Fruit fly (Drosophila melanogaster) whole organism, prepupa: ENCODE results near the gene CG33509.

Source experiments
- Blimp-1 ChIP-seq: fragments of 200-800 bp; sonication (Bioruptor generic); optimal IDR thresholded peaks from 3 replicates; lab custom pipeline; 2017; ENCODE audit warnings: missing biosample characterization, missing genetic modification characterization, mild to moderate bottlenecking, moderate library complexity, missing genetic modification reagents
- CG10631 ChIP-seq: fragments of 200-800 bp; sonication (Bioruptor generic); optimal IDR thresholded peaks from 2 replicates; lab custom pipeline; 2016; ENCODE audit warnings: missing biosample characterization, missing genetic modification characterization
- CG10669 ChIP-seq: fragments of 200-800 bp; sonication (Bioruptor generic); optimal IDR thresholded peaks from 3 replicates; lab custom pipeline; 2018; ENCODE audit warnings: missing biosample characterization, mild to moderate bottlenecking, missing genetic modification characterization, moderate library complexity
- CG11294 ChIP-seq: fragments of 200-800 bp; sonication (Bioruptor generic); IDR thresholded peaks from 2 replicates; pipeline ENCODE4 v1.3.6; 2022; ENCODE audit warnings: missing biosample characterization, missing genetic modification characterization
- CG11762 ChIP-seq: fragments of 200-800 bp; sonication (Bioruptor generic); optimal IDR thresholded peaks from 3 replicates; lab custom pipeline; 2016; ENCODE audit warnings: missing biosample characterization, missing genetic modification characterization; ENCODE audit not compliant: insufficient read depth
- CG11902 ChIP-seq: fragments of 200-800 bp; sonication (Bioruptor generic); optimal IDR thresholded peaks from 3 replicates; lab custom pipeline; 2016; ENCODE audit warnings: missing biosample characterization, missing genetic modification characterization
- CG15336 ChIP-seq: fragments of 200-800 bp; sonication (Bioruptor generic); IDR thresholded peaks from 2 replicates; pipeline ENCODE4 v1.3.6; 2022; ENCODE audit warnings: missing biosample characterization, missing genetic modification characterization
- CG1621 ChIP-seq: fragments of 200-800 bp; sonication (Bioruptor generic); optimal IDR thresholded peaks from 3 replicates; lab custom pipeline; 2018; ENCODE audit warnings: missing biosample characterization, mild to moderate bottlenecking, missing genetic modification characterization
- CG16779 ChIP-seq: fragments of 200-800 bp; sonication (Bioruptor generic); optimal IDR thresholded peaks from 3 replicates; lab custom pipeline; 2017; ENCODE audit warnings: missing biosample characterization, mild to moderate bottlenecking, missing genetic modification characterization
- CG3032 ChIP-seq: fragments of 200-800 bp; optimal IDR thresholded peaks from 2 replicates; lab custom pipeline; 2019; ENCODE audit warnings: missing biosample characterization, mild to moderate bottlenecking, missing genetic modification characterization, moderate library complexity
- CG31627 ChIP-seq: fragments of 200-800 bp; sonication (Bioruptor generic); optimal IDR thresholded peaks from 3 replicates; lab custom pipeline; 2016; ENCODE audit warnings: missing biosample characterization, missing genetic modification characterization
- CG32006 ChIP-seq: fragments of 200-800 bp; sonication (Bioruptor generic); optimal IDR thresholded peaks from 3 replicates; lab custom pipeline; 2017; ENCODE audit warnings: missing biosample characterization, mild to moderate bottlenecking, missing genetic modification characterization
- CG34406 ChIP-seq: fragments of 200-800 bp; sonication (Bioruptor generic); optimal IDR thresholded peaks from 3 replicates; lab custom pipeline; 2016; ENCODE audit warnings: missing biosample characterization, missing genetic modification characterization
- CG3919 ChIP-seq: fragments of 200-800 bp; sonication (Bioruptor generic); optimal IDR thresholded peaks from 3 replicates; lab custom pipeline; 2016; ENCODE audit warnings: missing biosample characterization, missing genetic modification characterization
- CG4318 ChIP-seq: fragments of 200-800 bp; sonication (Bioruptor generic); optimal IDR thresholded peaks from 3 replicates; lab custom pipeline; 2017; ENCODE audit warnings: missing biosample characterization, mild to moderate bottlenecking, missing genetic modification characterization
- CG6163 ChIP-seq: fragments of 200-800 bp; sonication (Bioruptor generic); IDR thresholded peaks from 3 replicates; pipeline ENCODE4 v1.3.6; 2022; ENCODE audit warnings: missing biosample characterization, missing genetic modification characterization
- CG6276 ChIP-seq: fragments of 200-800 bp; sonication (Bioruptor generic); optimal IDR thresholded peaks from 2 replicates; lab custom pipeline; 2017; ENCODE audit warnings: missing biosample characterization, mild to moderate bottlenecking, missing genetic modification characterization
- CG6792 ChIP-seq: fragments of 200-800 bp; sonication (Bioruptor generic); optimal IDR thresholded peaks from 3 replicates; lab custom pipeline; 2016; ENCODE audit warnings: missing biosample characterization, missing genetic modification characterization
- CG6808 ChIP-seq: fragments of 200-800 bp; sonication (Bioruptor generic); optimal IDR thresholded peaks from 3 replicates; lab custom pipeline; 2017; ENCODE audit warnings: missing biosample characterization, missing genetic modification characterization, mild to moderate bottlenecking, moderate library complexity, missing genetic modification reagents
- CG6854 ChIP-seq: fragments of 200-800 bp; sonication (Bioruptor generic); optimal IDR thresholded peaks from 2 replicates; lab custom pipeline; 2017; ENCODE audit warnings: missing biosample characterization, mild to moderate bottlenecking, missing genetic modification characterization
- CG7368 ChIP-seq: fragments of 200-800 bp; sonication (Bioruptor generic); optimal IDR thresholded peaks from 3 replicates; lab custom pipeline; 2016; ENCODE audit warnings: missing biosample characterization, missing genetic modification characterization
- CG8319 ChIP-seq: fragments of 200-800 bp; sonication (Bioruptor generic); optimal IDR thresholded peaks from 3 replicates; lab custom pipeline; 2016; ENCODE audit warnings: missing biosample characterization, missing genetic modification characterization
- CG8632 ChIP-seq: fragments of 200-800 bp; sonication (Bioruptor generic); optimal IDR thresholded peaks from 3 replicates; lab custom pipeline; 2016; ENCODE audit warnings: missing biosample characterization, missing genetic modification characterization
- CG9139 ChIP-seq: fragments of 200-800 bp; sonication (Bioruptor generic); optimal IDR thresholded peaks from 3 replicates; lab custom pipeline; 2017; ENCODE audit warnings: missing biosample characterization, mild to moderate bottlenecking, missing genetic modification characterization
- Eip75B ChIP-seq: fragments of 200-800 bp; sonication (Bioruptor generic); optimal IDR thresholded peaks from 3 replicates; lab custom pipeline; 2016; ENCODE audit warnings: missing biosample characterization, missing genetic modification characterization
- Eip78C ChIP-seq: fragments of 200-800 bp; sonication (Bioruptor generic); peaks from one replicate; lab custom pipeline; 2016; ENCODE audit warnings: missing biosample characterization, missing genetic modification characterization
- Ets96B ChIP-seq: fragments of 200-800 bp; optimal IDR thresholded peaks from 2 replicates; lab custom pipeline; 2019; ENCODE audit warnings: missing biosample characterization, mild to moderate bottlenecking, missing genetic modification characterization, moderate library complexity
- Gug ChIP-seq: fragments of 200-800 bp; sonication (Bioruptor generic); IDR thresholded peaks from 2 replicates; pipeline ENCODE4 v1.3.6; 2022; ENCODE audit warnings: missing biosample characterization, missing genetic modification characterization
- Hr38 ChIP-seq: sonication (Bioruptor generic); optimal IDR thresholded peaks from 2 replicates; lab custom pipeline; 2016; ENCODE audit warnings: missing biosample characterization, missing genetic modification characterization
- Hr39 ChIP-seq: fragments of 200-800 bp; sonication (Bioruptor generic); optimal IDR thresholded peaks from 2 replicates; lab custom pipeline; 2016; ENCODE audit warnings: missing biosample characterization, missing genetic modification characterization
- Lpt ChIP-seq: fragments of 200-800 bp; sonication (Bioruptor generic); optimal IDR thresholded peaks from 3 replicates; lab custom pipeline; 2016; ENCODE audit warnings: missing biosample characterization, missing genetic modification characterization
- Sox102F ChIP-seq: fragments of 200-800 bp; sonication (Bioruptor generic); optimal IDR thresholded peaks from 2 replicates; lab custom pipeline; 2016; ENCODE audit warnings: missing biosample characterization, mild to moderate bottlenecking, missing genetic modification characterization
- Sox14 ChIP-seq: fragments of 200-800 bp; sonication (Bioruptor generic); optimal IDR thresholded peaks from 3 replicates; lab custom pipeline; 2016; ENCODE audit warnings: missing biosample characterization, missing genetic modification characterization
- achi ChIP-seq: fragments of 200-800 bp; sonication (Bioruptor generic); optimal IDR thresholded peaks from 3 replicates; lab custom pipeline; 2016; ENCODE audit warnings: missing biosample characterization, missing genetic modification characterization
- acj6 ChIP-seq: fragments of 200-800 bp; sonication (Bioruptor generic); optimal IDR thresholded peaks from 3 replicates; lab custom pipeline; 2016; ENCODE audit warnings: missing biosample characterization, missing genetic modification characterization
- cyc ChIP-seq: fragments of 200-800 bp; sonication (Bioruptor generic); optimal IDR thresholded peaks from 3 replicates; lab custom pipeline; 2016; ENCODE audit warnings: missing biosample characterization, missing genetic modification characterization
- fkh ChIP-seq: fragments of 200-800 bp; sonication (Bioruptor generic); optimal IDR thresholded peaks from 3 replicates; lab custom pipeline; 2017; ENCODE audit warnings: missing biosample characterization, mild to moderate bottlenecking, missing genetic modification characterization, moderate library complexity
- lz ChIP-seq: fragments of 200-800 bp; sonication (Bioruptor generic); optimal IDR thresholded peaks from 3 replicates; lab custom pipeline; 2016; ENCODE audit warnings: missing biosample characterization, missing genetic modification characterization
- pdm3 ChIP-seq: fragments of 200-800 bp; sonication (Bioruptor generic); optimal IDR thresholded peaks from 3 replicates; lab custom pipeline; 2016; ENCODE audit warnings: missing biosample characterization, missing genetic modification characterization
- salr ChIP-seq, 2 experiments: fragments of 200-800 bp; sonication (Bioruptor generic); optimal IDR thresholded peaks; 3 replicates each; lab custom pipeline; 2016 to 2018; ENCODE audit warnings: missing biosample characterization in 2 of 2, missing genetic modification characterization in 2 of 2, mild to moderate bottlenecking in 1 of 2
- spab ChIP-seq: fragments of 200-800 bp; sonication (Bioruptor generic); optimal IDR thresholded peaks from 2 replicates; lab custom pipeline; 2017; ENCODE audit warnings: missing biosample characterization, mild to moderate bottlenecking, missing genetic modification characterization, missing genetic modification reagents
- ss ChIP-seq, 2 experiments: fragments of 200-800 bp; sonication (Bioruptor generic); optimal IDR thresholded peaks; 2 replicates in 1 of 2; 3 replicates in 1 of 2; lab custom pipeline; 2017 to 2018; ENCODE audit warnings: mild to moderate bottlenecking in 2 of 2, missing biosample characterization in 2 of 2, missing genetic modification characterization in 2 of 2, moderate library complexity in 1 of 2
- svp ChIP-seq: fragments of 200-800 bp; sonication (Bioruptor generic); peaks from one replicate; lab custom pipeline; 2016; ENCODE audit warnings: missing biosample characterization, missing genetic modification characterization
- vri ChIP-seq: fragments of 200-800 bp; sonication (Bioruptor generic); optimal IDR thresholded peaks from 3 replicates; lab custom pipeline; 2016; ENCODE audit warnings: missing biosample characterization, mild to moderate bottlenecking, missing genetic modification characterization

CG33509 gene

DNA sequence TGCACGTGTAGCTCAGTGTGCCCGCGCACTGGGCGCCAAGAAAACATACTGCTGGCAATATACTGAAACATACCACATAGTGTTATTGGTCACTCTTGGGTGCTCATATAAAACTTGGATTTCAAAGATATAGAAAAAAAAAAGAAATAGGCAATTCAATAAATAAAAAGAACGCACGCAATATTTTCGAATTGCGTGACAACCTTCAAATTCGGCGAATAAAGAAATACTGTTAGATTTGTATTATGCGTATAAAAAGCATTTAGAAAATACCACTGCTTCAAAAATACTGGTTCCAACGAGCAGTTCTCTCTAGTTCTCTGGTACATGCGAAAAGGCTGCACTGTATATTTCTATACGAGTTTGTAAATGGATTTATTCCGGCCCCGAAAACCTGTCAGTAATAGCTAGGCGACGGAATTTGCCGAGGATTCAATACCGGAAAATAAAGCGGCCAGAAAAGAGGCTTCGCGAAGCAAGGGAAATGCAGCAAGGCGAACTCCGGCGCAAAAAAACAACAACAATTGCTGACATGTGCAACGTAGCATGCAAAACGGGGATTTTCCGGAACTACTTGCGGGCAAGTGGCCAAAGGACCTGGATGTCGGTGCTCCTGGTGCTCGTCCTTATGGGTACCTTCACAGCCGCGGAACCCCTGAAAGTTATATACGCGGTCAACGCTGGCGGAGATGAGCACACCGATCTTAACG, 16.2 kb upstream of the CG33509 start, which contains the start of gene CG9257 (continued):
- no peak for TF ChIP-seq CG11902 (GFP tag; lab: Kevin White, UChicago)
- TF ChIP-seq CG6163 (GFP tag; lab: Robert Waterston, UW) = no peak
- no peak for TF ChIP-seq salr (GFP tag; optimal IDR thresholded peaks at IDR 0.05; lab: Kevin White, UChicago)
- no peak for TF ChIP-seq CG15336 (GFP tag; lab: Robert Waterston, UW)
- TF ChIP-seq achi (GFP tag; lab: Kevin White, UChicago) = no peak
- peak; percentile 40 for TF ChIP-seq CG1621
- peak; percentile 3 for TF ChIP-seq CG10631 (GFP tag; lab: Kevin White, UChicago)
- TF ChIP-seq fkh (GFP tag; lab: Kevin White, UChicago) = no peak
- no peak for TF ChIP-seq Sox102F (GFP tag; lab: Kevin White, UChicago)
- no peak for TF ChIP-seq spab
- TF ChIP-seq Eip75B (GFP tag; lab: Kevin White, UChicago) = no peak
- TF ChIP-seq CG6276 (GFP tag; lab: Kevin White, UChicago) = no peak

DNA sequence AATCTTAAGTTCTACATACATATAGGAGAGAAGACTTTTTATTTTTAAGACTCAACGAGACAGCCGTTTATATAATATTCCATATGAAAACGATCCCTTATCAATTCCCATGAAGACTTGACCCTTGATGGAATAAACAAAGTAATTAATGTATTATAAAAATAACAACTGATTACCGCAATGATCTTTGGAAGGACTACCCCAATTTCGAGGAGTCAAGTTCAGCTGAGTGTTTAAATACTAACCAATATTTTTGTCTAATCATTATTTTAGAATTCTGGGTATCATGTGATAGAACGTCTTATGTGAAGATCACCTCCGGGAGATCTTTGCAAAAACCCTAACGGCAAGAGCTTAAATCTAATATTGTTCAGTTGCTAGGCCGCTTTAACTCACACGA, 11.5 kb upstream of the CG33509 start:
- TF ChIP-seq Sox14 (GFP tag; lab: Kevin White, UChicago) (no peak), svp (GFP tag; lab: Kevin White, UChicago) (peak; percentile 96), salr (GFP tag; optimal IDR thresholded peaks at IDR 0.05; lab: Kevin White, UChicago) (no peak), CG15336 (GFP tag; lab: Robert Waterston, UW) (no peak), CG34406 (GFP tag; lab: Kevin White, UChicago) (no peak), Eip78C (peak; percentile 17), CG11762 (no peak), Gug (GFP tag; lab: Robert Waterston, UW) (no peak), Hr38 (GFP tag; lab: Kevin White, UChicago) (no peak), fkh (GFP tag; lab: Kevin White, UChicago) (no peak), acj6 (GFP tag; lab: Kevin White, UChicago) (no peak), CG1621 (no peak), CG11902 (GFP tag; lab: Kevin White, UChicago) (no peak), CG31627 (GFP tag; lab: Kevin White, UChicago) (no peak), CG6808 (GFP tag; lab: Kevin White, UChicago) (no peak), vri (GFP tag; lab: Kevin White, UChicago) (peak; percentile 33), Sox102F (GFP tag; lab: Kevin White, UChicago) (no peak)

DNA sequence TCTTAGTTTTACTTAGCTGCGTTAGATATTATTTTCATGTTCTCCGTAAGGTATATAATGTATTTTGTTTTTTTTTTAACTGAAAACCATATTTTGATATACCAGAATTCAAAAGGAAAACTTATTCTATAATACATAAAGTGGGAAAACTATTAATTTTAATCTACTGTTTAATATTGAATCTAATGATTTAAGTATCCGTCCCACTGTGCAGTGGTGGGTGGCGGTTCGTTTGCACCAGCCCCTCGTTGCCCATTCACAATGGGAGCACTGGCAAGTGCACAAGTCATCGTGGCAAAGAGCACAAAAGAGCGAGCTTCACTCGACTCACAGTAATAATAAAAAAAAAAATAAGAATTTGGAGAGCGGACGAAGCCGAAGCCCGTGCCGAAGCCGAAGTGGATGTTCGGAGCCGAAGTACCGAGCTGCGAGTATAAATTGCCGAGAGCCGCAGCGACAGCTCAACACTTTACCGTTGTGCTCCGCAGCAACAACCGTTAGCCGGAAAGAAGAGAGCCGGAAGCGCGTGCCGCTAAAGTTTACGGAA, 10.2 kb upstream of the CG33509 start, which contains the start of gene CG34136:
TSS of gene CG34136 (plus strand) at position 475 of the 547 bp plus-strand sequence.
- peak; percentile 36 for TF ChIP-seq lz
- peak; percentile 76 for TF ChIP-seq CG1621
- TF ChIP-seq CG3032 (tag; lab: Kevin White, UChicago) = peak; percentile 51
- peak; percentile 23 for TF ChIP-seq CG6792 (GFP tag; lab: Kevin White, UChicago)
- peak; percentile 72 for TF ChIP-seq CG15336 (GFP tag; lab: Robert Waterston, UW)
- TF ChIP-seq Hr38 (GFP tag; lab: Kevin White, UChicago) = no peak
- TF ChIP-seq CG8632 (GFP tag; lab: Kevin White, UChicago) = peak; percentile 25
- 0 out of 2 replicates have a peak, but pooled peaks have one; percentile 28 for TF ChIP-seq CG11294
- peak; percentile 58 to 80 for TF ChIP-seq ss (GFP tag; optimal IDR thresholded peaks at IDR 0.05; lab: Kevin White, UChicago)
- peak; percentile 36 for TF ChIP-seq achi (GFP tag; lab: Kevin White, UChicago)
- TF ChIP-seq Sox102F (GFP tag; lab: Kevin White, UChicago) = peak; percentile 59
- TF ChIP-seq Hr39 (GFP tag; lab: Kevin White, UChicago) = peak; percentile 11
- TF ChIP-seq cyc (GFP tag; lab: Kevin White, UChicago) = peak; percentile 3
- TF ChIP-seq CG9139 (GFP tag; lab: Kevin White, UChicago) = peak; percentile 66
- TF ChIP-seq CG10669 (GFP tag; lab: Kevin White, UChicago) = peak; percentile 53
- peak; percentile 15 for TF ChIP-seq Sox14 (GFP tag; lab: Kevin White, UChicago)
- peak; percentile 55 for TF ChIP-seq CG3919 (GFP tag; lab: Kevin White, UChicago)
- no peak for TF ChIP-seq Blimp-1 (GFP tag; lab: Kevin White, UChicago)
- peak; percentile 24 for TF ChIP-seq vri (GFP tag; lab: Kevin White, UChicago)
- peak; percentile 47 for TF ChIP-seq CG6854 (GFP tag; lab: Kevin White, UChicago)
- TF ChIP-seq pdm3 (GFP tag; lab: Kevin White, UChicago) = peak; percentile 38
- TF ChIP-seq CG16779 (tag; lab: Kevin White, UChicago) = peak; percentile 70
- TF ChIP-seq CG7368 (GFP tag; lab: Kevin White, UChicago) = peak; percentile 52
- TF ChIP-seq CG8319 (GFP tag; lab: Kevin White, UChicago) = no peak
- TF ChIP-seq Eip75B (GFP tag; lab: Kevin White, UChicago) = peak; percentile 49
- TF ChIP-seq salr (GFP tag; optimal IDR thresholded peaks at IDR 0.05; lab: Kevin White, UChicago) = peak; percentile 34 to 61
- peak; percentile 77 for TF ChIP-seq CG32006 (GFP tag; lab: Kevin White, UChicago)
- peak; percentile 32 for TF ChIP-seq CG4318 (GFP tag; lab: Kevin White, UChicago)
- TF ChIP-seq Ets96B = peak; percentile 41
- TF ChIP-seq Lpt = peak; percentile 27
